Fruit fly (Drosophila melanogaster): ENCODE data around the gene CG33093.

Gene CG33093

dm6 chr3R:22531801-22532200, at the start of gene CG33093:
CG33093 (minus strand) TSS chr3R:22531922.
- TF ChIP-seq psq (optimal IDR thresholded peaks at IDR 0.05) (no peak), ttk (optimal IDR thresholded peaks at IDR 0.05) (no peak), insv (optimal IDR thresholded peaks at IDR 0.05) (no peak), Myc (optimal IDR thresholded peaks at IDR 0.05) (no peak), Sin3A (optimal IDR thresholded peaks at IDR 0.05) (no peak), h (optimal IDR thresholded peaks at IDR 0.05) (no peak)

dm6 chr3R:22580546-22580945, 48.8 kb upstream of the CG33093 start, which contains the start of gene CSN6:
CSN6 (plus strand) TSS chr3R:22580773.
- no peak for TF ChIP-seq Myc (optimal IDR thresholded peaks at IDR 0.05)
- TF ChIP-seq h (optimal IDR thresholded peaks at IDR 0.05): no peak
- TF ChIP-seq Sin3A (optimal IDR thresholded peaks at IDR 0.05): no peak
- no peak for TF ChIP-seq insv (optimal IDR thresholded peaks at IDR 0.05)
- TF ChIP-seq psq (optimal IDR thresholded peaks at IDR 0.05): no peak
- TF ChIP-seq ttk (optimal IDR thresholded peaks at IDR 0.05): no peak

dm6 chr3R:22576979-22577378, 45.3 kb upstream of the CG33093 start:
- TF ChIP-seq Myc (optimal IDR thresholded peaks at IDR 0.05): no peak
- TF ChIP-seq h (optimal IDR thresholded peaks at IDR 0.05): no peak
- TF ChIP-seq psq (optimal IDR thresholded peaks at IDR 0.05): no peak
- no peak for TF ChIP-seq insv (optimal IDR thresholded peaks at IDR 0.05)
- TF ChIP-seq ttk (optimal IDR thresholded peaks at IDR 0.05): no peak

- no peak for TF ChIP-seq insv (optimal IDR thresholded peaks at IDR 0.05)
- TF ChIP-seq h (optimal IDR thresholded peaks at IDR 0.05): no peak
- no peak for TF ChIP-seq Sin3A (optimal IDR thresholded peaks at IDR 0.05)
- TF ChIP-seq Myc (optimal IDR thresholded peaks at IDR 0.05): no peak
- TF ChIP-seq psq (optimal IDR thresholded peaks at IDR 0.05): no peak
- TF ChIP-seq ttk (optimal IDR thresholded peaks at IDR 0.05): no peak
Observed at dm6 chr3R:22576096-22576697, 44.5 kb upstream of the CG33093 start.

- no peak for TF ChIP-seq h (optimal IDR thresholded peaks at IDR 0.05)
- TF ChIP-seq insv (optimal IDR thresholded peaks at IDR 0.05): no peak
- TF ChIP-seq Myc (optimal IDR thresholded peaks at IDR 0.05): no peak
- no peak for TF ChIP-seq ttk (optimal IDR thresholded peaks at IDR 0.05)
- TF ChIP-seq psq (optimal IDR thresholded peaks at IDR 0.05): no peak
- no peak for TF ChIP-seq Sin3A (optimal IDR thresholded peaks at IDR 0.05)
Observed at dm6 chr3R:22573590-22573989, 41.9 kb upstream of the CG33093 start.

dm6 chr3R:22569888-22570287, 38.2 kb upstream of the CG33093 start, which contains the start of gene CG33110:
CG33110 (plus strand) TSS chr3R:22570188.
- TF ChIP-seq Myc (optimal IDR thresholded peaks at IDR 0.05) (no peak), insv (optimal IDR thresholded peaks at IDR 0.05) (no peak), psq (optimal IDR thresholded peaks at IDR 0.05) (no peak), h (optimal IDR thresholded peaks at IDR 0.05) (no peak), ttk (optimal IDR thresholded peaks at IDR 0.05) (no peak), Sin3A (optimal IDR thresholded peaks at IDR 0.05) (no peak)

- TF ChIP-seq Sin3A (optimal IDR thresholded peaks at IDR 0.05) (no peak), ttk (optimal IDR thresholded peaks at IDR 0.05) (no peak), insv (optimal IDR thresholded peaks at IDR 0.05) (no peak), Myc (optimal IDR thresholded peaks at IDR 0.05) (no peak)
Observed at dm6 chr3R:22568508-22568907, 36.8 kb upstream of the CG33093 start.

- TF ChIP-seq Sin3A (optimal IDR thresholded peaks at IDR 0.05) (no peak), ttk (optimal IDR thresholded peaks at IDR 0.05) (no peak), h (optimal IDR thresholded peaks at IDR 0.05) (no peak), psq (optimal IDR thresholded peaks at IDR 0.05) (no peak)
Observed at dm6 chr3R:22565732-22566131, 34.0 kb upstream of the CG33093 start.

dm6 chr3R:22564707-22565106, 33.0 kb upstream of the CG33093 start:
- TF ChIP-seq ttk (optimal IDR thresholded peaks at IDR 0.05) (no peak), insv (optimal IDR thresholded peaks at IDR 0.05) (no peak), h (optimal IDR thresholded peaks at IDR 0.05) (no peak), psq (optimal IDR thresholded peaks at IDR 0.05) (no peak), Sin3A (optimal IDR thresholded peaks at IDR 0.05) (no peak), Myc (optimal IDR thresholded peaks at IDR 0.05) (no peak)

- TF ChIP-seq h (optimal IDR thresholded peaks at IDR 0.05) (no peak), Myc (optimal IDR thresholded peaks at IDR 0.05) (no peak)
Observed at dm6 chr3R:22564076-22564475, 32.4 kb upstream of the CG33093 start.

dm6 chr3R:22562502-22562901, 30.8 kb upstream of the CG33093 start, which contains the start of gene sit:
sit (minus strand) TSS chr3R:22562572.
- no peak for TF ChIP-seq h (optimal IDR thresholded peaks at IDR 0.05)
- TF ChIP-seq insv (optimal IDR thresholded peaks at IDR 0.05): no peak
- TF ChIP-seq Myc (optimal IDR thresholded peaks at IDR 0.05): no peak
- TF ChIP-seq Sin3A (optimal IDR thresholded peaks at IDR 0.05): no peak
- TF ChIP-seq psq (optimal IDR thresholded peaks at IDR 0.05): no peak

- TF ChIP-seq psq (optimal IDR thresholded peaks at IDR 0.05): no peak
- TF ChIP-seq Sin3A (optimal IDR thresholded peaks at IDR 0.05): no peak
- TF ChIP-seq ttk (optimal IDR thresholded peaks at IDR 0.05): no peak
- no peak for TF ChIP-seq Myc (optimal IDR thresholded peaks at IDR 0.05)
- no peak for TF ChIP-seq insv (optimal IDR thresholded peaks at IDR 0.05)
- no peak for TF ChIP-seq h (optimal IDR thresholded peaks at IDR 0.05)
Observed at dm6 chr3R:22560224-22560623, 28.5 kb upstream of the CG33093 start.

- TF ChIP-seq Sin3A (optimal IDR thresholded peaks at IDR 0.05) (no peak), h (optimal IDR thresholded peaks at IDR 0.05) (no peak), Myc (optimal IDR thresholded peaks at IDR 0.05) (no peak), ttk (optimal IDR thresholded peaks at IDR 0.05) (no peak), insv (optimal IDR thresholded peaks at IDR 0.05) (no peak), psq (optimal IDR thresholded peaks at IDR 0.05) (no peak)
Observed at dm6 chr3R:22558398-22558797, 26.7 kb upstream of the CG33093 start.
